Fruit fly (Drosophila melanogaster) whole organism, embryonic: ENCODE results near the gene Hsp67Ba.

Experiments
- Abd-B ChIP-seq: fragments of 200-800 bp; sonication (Bioruptor generic); optimal IDR thresholded peaks from 2 replicates; lab custom pipeline; 2018; ENCODE audit warnings: missing biosample characterization, mild to moderate bottlenecking, missing genetic modification characterization, moderate library complexity
- Adf1 ChIP-seq: fragments of 200-800 bp; sonication (Bioruptor generic); IDR thresholded peaks from 2 replicates; pipeline ENCODE4 v1.3.6; 2022; ENCODE audit warnings: missing biosample characterization, missing genetic modification characterization
- CG10321 ChIP-seq: fragments of 200-800 bp; sonication (Bioruptor generic); IDR thresholded peaks from 2 replicates; pipeline ENCODE4 v1.3.6; 2022; ENCODE audit warnings: missing biosample characterization, missing genetic modification characterization
- CG10366 ChIP-seq: fragments of 200-800 bp; sonication (Bioruptor generic); IDR thresholded peaks from 2 replicates; pipeline ENCODE4 v1.3.6; 2022; ENCODE audit warnings: missing biosample characterization, missing genetic modification characterization
- CG11247 ChIP-seq: fragments of 200-800 bp; sonication (Bioruptor generic); IDR thresholded peaks from 2 replicates; pipeline ENCODE4 v1.3.6; 2022; ENCODE audit warnings: missing biosample characterization, missing genetic modification characterization
- CG11504 ChIP-seq: fragments of 200-800 bp; sonication (Bioruptor generic); optimal IDR thresholded peaks from 3 replicates; lab custom pipeline; 2019; ENCODE audit warnings: missing biosample characterization, mild to moderate bottlenecking, missing genetic modification characterization, moderate library complexity
- CG12236 ChIP-seq: fragments of 200-800 bp; sonication (Bioruptor generic); optimal IDR thresholded peaks from 2 replicates; lab custom pipeline; 2016; ENCODE audit warnings: missing biosample characterization, missing genetic modification characterization
- CG13624 ChIP-seq: fragments of 200-800 bp; sonication (Bioruptor generic); optimal IDR thresholded peaks from 2 replicates; lab custom pipeline; 2016; ENCODE audit warnings: missing biosample characterization, missing genetic modification characterization
- CG17912 ChIP-seq: fragments of 200-800 bp; sonication (Bioruptor generic); optimal IDR thresholded peaks from 2 replicates; lab custom pipeline; 2018; ENCODE audit warnings: missing biosample characterization, mild to moderate bottlenecking, missing genetic modification characterization
- CG18476 ChIP-seq: fragments of 200-800 bp; sonication (Bioruptor generic); optimal IDR thresholded peaks from 2 replicates; lab custom pipeline; 2016; ENCODE audit warnings: missing biosample characterization, mild to moderate bottlenecking, missing genetic modification characterization
- CG31224 ChIP-seq: fragments of 200-800 bp; sonication (Bioruptor generic); IDR thresholded peaks from 2 replicates; pipeline ENCODE4 v1.3.6; 2022; ENCODE audit warnings: missing biosample characterization, missing genetic modification characterization
- CG3726 ChIP-seq: fragments of 200-800 bp; sonication (Bioruptor generic); IDR thresholded peaks from 3 replicates; pipeline ENCODE4, ENCODE4 v1.3.6; 2022; ENCODE audit warnings: missing biosample characterization, missing genetic modification characterization
- CG4707 ChIP-seq: fragments of 200-800 bp; sonication (Bioruptor generic); optimal IDR thresholded peaks from 2 replicates; lab custom pipeline; 2018; ENCODE audit warnings: missing biosample characterization, mild to moderate bottlenecking, missing genetic modification characterization, moderate library complexity
- CG5180 ChIP-seq: fragments of 200-800 bp; sonication (Bioruptor generic); optimal IDR thresholded peaks from 3 replicates; lab custom pipeline; 2017; ENCODE audit warnings: missing biosample characterization, missing genetic modification characterization, mild to moderate bottlenecking, moderate library complexity, missing genetic modification reagents
- CG6175 ChIP-seq: fragments of 200-800 bp; sonication (Bioruptor generic); IDR thresholded peaks from 3 replicates; pipeline ENCODE4 v1.3.6; 2022; ENCODE audit warnings: missing biosample characterization, missing genetic modification characterization
- CG7357 ChIP-seq: fragments of 200-800 bp; sonication (Bioruptor generic); IDR thresholded peaks from 3 replicates; pipeline ENCODE4 v1.3.6; 2022; ENCODE audit warnings: missing biosample characterization, missing genetic modification characterization
- CG8359 ChIP-seq: fragments of 200-800 bp; sonication (Bioruptor generic); optimal IDR thresholded peaks from 2 replicates; lab custom pipeline; 2017; ENCODE audit warnings: missing biosample characterization, mild to moderate bottlenecking, missing genetic modification characterization, borderline replicate concordance
- CG8765 ChIP-seq: fragments of 200-800 bp; sonication (Bioruptor generic); IDR thresholded peaks from 2 replicates; pipeline ENCODE4 v1.3.6; 2022; ENCODE audit warnings: missing biosample characterization, missing genetic modification characterization
- CG8944 ChIP-seq: fragments of 200-800 bp; sonication (Bioruptor generic); optimal IDR thresholded peaks from 3 replicates; lab custom pipeline; 2016; ENCODE audit warnings: missing biosample characterization, missing genetic modification characterization
- CG9437 ChIP-seq: fragments of 200-800 bp; sonication (Bioruptor generic); optimal IDR thresholded peaks from 2 replicates; lab custom pipeline; 2018; ENCODE audit warnings: missing biosample characterization, mild to moderate bottlenecking, missing genetic modification characterization
- Drgx ChIP-seq: fragments of 200-800 bp; sonication (Bioruptor generic); IDR thresholded peaks from 2 replicates; pipeline ENCODE4 v1.3.6; 2022; ENCODE audit warnings: missing biosample characterization, missing genetic modification characterization
- E2f1 ChIP-seq: fragments of 200-800 bp; sonication (Bioruptor generic); IDR thresholded peaks from 2 replicates; pipeline ENCODE4 v1.3.6; 2022; ENCODE audit warnings: missing biosample characterization, missing genetic modification characterization
- Gug ChIP-seq: fragments of 200-800 bp; sonication (Bioruptor generic); IDR thresholded peaks from 4 replicates; pipeline ENCODE4 v1.3.6; 2022; ENCODE audit warnings: missing biosample characterization, missing genetic modification characterization
- Mrtf ChIP-seq: fragments of 200-800 bp; sonication (Bioruptor generic); IDR thresholded peaks from 3 replicates; pipeline ENCODE4 v1.3.6; 2022; ENCODE audit warnings: missing biosample characterization, missing genetic modification characterization
- Ravus ChIP-seq: fragments of 200-800 bp; sonication (Bioruptor generic); IDR thresholded peaks from 2 replicates; pipeline ENCODE4 v1.3.6; 2022; ENCODE audit warnings: missing biosample characterization, missing genetic modification characterization
- Stat92E ChIP-seq, 3 experiments: fragments of >200 bp in 2 of 3; fragments of 200-800 bp in 1 of 3; sonication (Bioruptor generic) in 1 of 3; optimal IDR thresholded peaks; 2 replicates each; lab custom pipeline; 2017 to 2019; ENCODE audit warnings: missing biosample characterization in 3 of 3, missing genetic modification characterization in 3 of 3, mild to moderate bottlenecking in 1 of 3, moderate library complexity in 1 of 3
- ash1 ChIP-seq: fragments of 200-800 bp; sonication (Bioruptor generic); optimal IDR thresholded peaks from 2 replicates; lab custom pipeline; 2018; ENCODE audit warnings: missing biosample characterization, mild to moderate bottlenecking, missing genetic modification characterization
- az2 ChIP-seq: fragments of 200-800 bp; sonication (Bioruptor generic); optimal IDR thresholded peaks from 3 replicates; lab custom pipeline; 2016; ENCODE audit warnings: missing biosample characterization, missing genetic modification characterization
- bowl ChIP-seq: fragments of 200-800 bp; sonication (Bioruptor generic); IDR thresholded peaks from 2 replicates; pipeline ENCODE4 v1.3.6; 2022; ENCODE audit warnings: missing biosample characterization, missing genetic modification characterization
- caup ChIP-seq: fragments of 200-800 bp; sonication (Bioruptor generic); optimal IDR thresholded peaks from 3 replicates; lab custom pipeline; 2017; ENCODE audit warnings: missing biosample characterization, mild to moderate bottlenecking, missing genetic modification characterization, moderate library complexity; ENCODE audit not compliant: severe bottlenecking
- chinmo ChIP-seq: fragments of 200-800 bp; sonication (Bioruptor generic); IDR thresholded peaks from 4 replicates; pipeline ENCODE4 v1.3.6; 2022; ENCODE audit warnings: missing biosample characterization, missing genetic modification characterization; ENCODE audit not compliant: partially characterized antibody
- dysf ChIP-seq: fragments of 200-800 bp; sonication (Bioruptor generic); IDR thresholded peaks from 3 replicates; pipeline ENCODE4 v1.3.6; 2022; ENCODE audit warnings: missing biosample characterization, missing genetic modification characterization
- ftz-f1 ChIP-seq: fragments of 200-800 bp; sonication (Bioruptor generic); optimal IDR thresholded peaks from 2 replicates; lab custom pipeline; 2016; ENCODE audit warnings: missing biosample characterization, missing genetic modification characterization
- gce ChIP-seq: fragments of 200-800 bp; sonication (Bioruptor generic); IDR thresholded peaks from 3 replicates; pipeline ENCODE4 v1.3.6; 2022; ENCODE audit warnings: missing biosample characterization, missing genetic modification characterization
- kay ChIP-seq: fragments of 200-800 bp; sonication (Bioruptor generic); optimal IDR thresholded peaks from 2 replicates; lab custom pipeline; 2016; ENCODE audit warnings: missing biosample characterization, missing genetic modification characterization
- klu ChIP-seq: fragments of 200-800 bp; sonication (Bioruptor generic); IDR thresholded peaks from 2 replicates; pipeline ENCODE4 v1.3.6; 2022; ENCODE audit warnings: missing biosample characterization, missing genetic modification characterization
- knrl ChIP-seq: fragments of 200-800 bp; sonication (Bioruptor generic); IDR thresholded peaks from 3 replicates; pipeline ENCODE4 v1.3.6; 2022; ENCODE audit warnings: missing biosample characterization, missing genetic modification characterization; ENCODE audit not compliant: partially characterized antibody
- mirr ChIP-seq: fragments of 200-800 bp; sonication (Bioruptor generic); optimal IDR thresholded peaks from 3 replicates; lab custom pipeline; 2018; ENCODE audit warnings: missing biosample characterization, mild to moderate bottlenecking, missing genetic modification characterization
- pan ChIP-seq, 4 experiments: fragments of >200 bp in 3 of 4; fragments of 200-800 bp in 1 of 4; sonication (Bioruptor generic) in 1 of 4; optimal IDR thresholded peaks in 3 of 4; IDR thresholded peaks in 1 of 4; 2 replicates each; pipeline versions ENCODE4 v1.3.6 to Lab custom; 2017 to 2022; ENCODE audit warnings: missing biosample characterization in 2 of 4, missing genetic modification characterization in 2 of 4, mixed read lengths in 1 of 4
- pnt ChIP-seq: fragments of 200-800 bp; sonication (Bioruptor generic); optimal IDR thresholded peaks from 3 replicates; lab custom pipeline; 2016; ENCODE audit warnings: missing biosample characterization, missing genetic modification characterization
- psq ChIP-seq: fragments of 200-800 bp; sonication (Bioruptor generic); optimal IDR thresholded peaks from 2 replicates; lab custom pipeline; 2017; ENCODE audit warnings: missing biosample characterization, missing genetic modification characterization
- ranshi ChIP-seq: fragments of 200-800 bp; sonication (Bioruptor generic); IDR thresholded peaks from 2 replicates; pipeline ENCODE4 v1.3.6; 2022; ENCODE audit warnings: missing biosample characterization, missing genetic modification characterization
- repo ChIP-seq: fragments of 200-800 bp; sonication (Bioruptor generic); optimal IDR thresholded peaks from 2 replicates; lab custom pipeline; 2016; ENCODE audit warnings: missing biosample characterization, missing genetic modification characterization
- scrt ChIP-seq: fragments of 200-800 bp; sonication (Bioruptor generic); optimal IDR thresholded peaks from 2 replicates; lab custom pipeline; 2018; ENCODE audit warnings: missing biosample characterization, mild to moderate bottlenecking, missing genetic modification characterization, moderate library complexity
- sim ChIP-seq: fragments of 200-800 bp; sonication (Bioruptor generic); IDR thresholded peaks from 2 replicates; pipeline ENCODE4 v1.3.6; 2022; ENCODE audit warnings: missing biosample characterization, missing genetic modification characterization
- slp2 ChIP-seq: fragments of 200-800 bp; sonication (Bioruptor generic); optimal IDR thresholded peaks from 2 replicates; lab custom pipeline; 2016; ENCODE audit warnings: missing biosample characterization, missing genetic modification characterization
- trh ChIP-seq: fragments of 200-800 bp; sonication (Bioruptor generic); optimal IDR thresholded peaks from 2 replicates; lab custom pipeline; 2016; ENCODE audit warnings: missing biosample characterization, missing genetic modification characterization
- vfl ChIP-seq: fragments of 200-800 bp; sonication (Bioruptor generic); optimal IDR thresholded peaks from 2 replicates; lab custom pipeline; 2016; ENCODE audit warnings: missing biosample characterization, missing genetic modification characterization
- zf30C ChIP-seq: fragments of 200-800 bp; sonication (Bioruptor generic); optimal IDR thresholded peaks from 3 replicates; lab custom pipeline; 2018; ENCODE audit warnings: missing biosample characterization, mild to moderate bottlenecking, missing genetic modification characterization

Hsp67Ba gene

DNA sequence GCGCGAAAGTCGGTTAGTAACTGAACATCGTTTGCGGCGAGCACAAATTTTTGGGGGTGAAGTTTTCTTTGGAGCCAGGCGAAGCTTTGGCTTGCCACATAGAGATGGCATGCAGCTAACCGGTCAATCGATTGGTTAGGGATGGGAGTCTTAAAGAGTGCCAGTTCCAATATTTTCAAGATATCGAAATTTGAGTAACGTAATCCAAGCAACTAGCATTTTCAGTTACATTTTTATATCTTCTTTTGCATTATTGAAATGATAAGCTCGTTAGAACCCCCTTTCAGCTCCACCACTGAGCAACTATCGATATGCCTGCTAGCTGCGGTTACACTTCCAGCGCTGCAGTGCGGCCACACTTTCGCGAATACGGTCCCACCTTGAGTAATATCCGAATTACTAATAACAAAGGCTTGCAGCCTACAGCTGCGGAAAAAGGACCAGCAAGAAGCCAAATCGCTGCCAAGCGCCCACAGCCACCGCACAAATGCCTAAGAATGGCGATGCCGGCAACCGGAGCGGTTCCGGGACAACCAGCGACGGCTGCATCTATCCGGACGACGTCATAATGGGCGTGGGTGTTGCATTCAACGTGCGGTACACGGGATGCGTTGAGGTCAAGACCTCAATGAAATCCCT lies 47.4 kb upstream of the Hsp67Ba start, which contains the start of the genes Atat and Shc (continued):
- peak; percentile 94 for TF ChIP-seq ftz-f1
- TF ChIP-seq CG9437: peak; percentile 77
- peak; percentile 97 for TF ChIP-seq CG11504 (tag; lab: Kevin White, UChicago)
- peak; percentile 100 for TF ChIP-seq Gug (GFP tag; lab: Robert Waterston, UW)
- peak; percentile 100 for TF ChIP-seq dysf
- peak; percentile 99 for TF ChIP-seq repo (GFP tag; lab: Kevin White, UChicago)
- TF ChIP-seq klu: peak; percentile 100
- TF ChIP-seq gce (GFP tag; lab: Robert Waterston, UW): peak; percentile 98
- peak; percentile 98 for TF ChIP-seq CG12236
- TF ChIP-seq trh (GFP tag; lab: Kevin White, UChicago): peak; percentile 99
- peak; percentile 99 for TF ChIP-seq kay (GFP tag; lab: Kevin White, UChicago)
- TF ChIP-seq Ravus: peak; percentile 99
- TF ChIP-seq Abd-B (GFP tag; lab: Kevin White, UChicago): peak; percentile 100
- TF ChIP-seq CG10321 (GFP tag; lab: Robert Waterston, UW): peak; percentile 87
- TF ChIP-seq Adf1 (GFP tag; lab: Robert Waterston, UW): peak; percentile 90
- TF ChIP-seq zf30C (GFP tag; lab: Kevin White, UChicago): peak; percentile 37
- TF ChIP-seq psq (GFP tag; lab: Kevin White, UChicago): peak; percentile 95
- peak; percentile 98 for TF ChIP-seq mirr (GFP tag; lab: Kevin White, UChicago)
- peak in 1 of 3 experiments; percentile 90 for TF ChIP-seq Stat92E (GFP tag; optimal IDR thresholded peaks at IDR 0.05; lab: Kevin White, UChicago)
- TF ChIP-seq CG6175 (GFP tag; lab: Robert Waterston, UW): peak; percentile 99
- peak; percentile 97 for TF ChIP-seq Drgx
- peak; percentile 81 for TF ChIP-seq CG4707 (GFP tag; lab: Kevin White, UChicago)
- TF ChIP-seq caup (GFP tag; lab: Kevin White, UChicago): peak; percentile 99
- peak; percentile 99 for TF ChIP-seq CG3726
- TF ChIP-seq CG11247 (GFP tag; lab: Robert Waterston, UW): peak; percentile 100
- TF ChIP-seq knrl (GFP tag; lab: Robert Waterston, UW): peak; percentile 96
- TF ChIP-seq CG31224 (GFP tag; lab: Robert Waterston, UW): peak; percentile 98
- peak; percentile 98 for TF ChIP-seq CG18476 (GFP tag; lab: Kevin White, UChicago)
- peak; percentile 100 for TF ChIP-seq pnt (GFP tag; lab: Kevin White, UChicago)
- TF ChIP-seq CG8765 (GFP tag; lab: Robert Waterston, UW): peak; percentile 99
- peak; percentile 99 for TF ChIP-seq vfl (GFP tag; lab: Kevin White, UChicago)
- peak; percentile 53; the same call in 2 of the 4 replicates for TF ChIP-seq chinmo
- peak; percentile 100 for TF ChIP-seq ranshi (GFP tag; lab: Robert Waterston, UW)
- TF ChIP-seq CG8944: peak; percentile 100
- peak; percentile 96 for TF ChIP-seq bowl (GFP tag; lab: Robert Waterston, UW)
- TF ChIP-seq scrt (GFP tag; lab: Kevin White, UChicago): peak; percentile 94
- peak; percentile 93 for TF ChIP-seq ash1
- no peak for TF ChIP-seq pan (optimal IDR thresholded peaks at IDR 0.05; lab: Kevin White, UChicago)
- peak in 1 of 2 experiments; percentile 99 for TF ChIP-seq pan (GFP tag; optimal IDR thresholded peaks at IDR 0.05 in 1 of 2, IDR thresholded peaks at IDR 0.05 in 1 of 2)
- peak; percentile 100 for TF ChIP-seq CG10366
- TF ChIP-seq CG17912 (GFP tag; lab: Kevin White, UChicago): peak; percentile 93
- TF ChIP-seq CG5180 (GFP tag; lab: Kevin White, UChicago): peak; percentile 83
- peak; percentile 99 for TF ChIP-seq az2 (GFP tag; lab: Kevin White, UChicago)
- TF ChIP-seq E2f1 (GFP tag; lab: Robert Waterston, UW): peak; percentile 99
- peak; percentile 98 for TF ChIP-seq CG7357 (GFP tag; lab: Robert Waterston, UW)
- TF ChIP-seq sim (GFP tag; lab: Robert Waterston, UW): peak; percentile 95
- peak; percentile 99 for TF ChIP-seq slp2
- peak; percentile 100 for TF ChIP-seq Mrtf (GFP tag; lab: Robert Waterston, UW)
- TF ChIP-seq CG13624 (GFP tag; lab: Kevin White, UChicago): peak; percentile 100
- TF ChIP-seq CG8359: peak; percentile 90
